Fruit fly (Drosophila melanogaster): Measurements from ENCODE around the gene MTPAP.

- TF ChIP-seq psq (optimal IDR thresholded peaks at IDR 0.05) = no peak
- TF ChIP-seq insv (optimal IDR thresholded peaks at IDR 0.05) = no peak
Measured at dm6 chrX:1349255-1349654, at the start of gene MTPAP.
